Fruit fly (Drosophila melanogaster): ENCODE results near the gene Ptp61F.
A peak's percentile ranks its signal among the peaks of the same experiment; 100 is the strongest.

Gene Ptp61F

dm6 chr3L:1300076-1300635 lies 174.9 kb downstream of the Ptp61F start (continued):
- TF ChIP-seq CG11247 (GFP tag; IDR thresholded peaks at IDR 0.05) (peak; percentile 60; the same call in 1 of the 2 replicates), nmo (GFP tag; optimal IDR thresholded peaks at IDR 0.05) (peak; percentile 90), CG33213 (GFP tag; optimal IDR thresholded peaks at IDR 0.05) (peak; percentile 8), Gug (GFP tag; IDR thresholded peaks at IDR 0.05) (peak; percentile 51), Opbp (GFP tag; IDR thresholded peaks at IDR 0.05; ENCODE audit: partially characterized antibody) (no peak), tin (GFP tag; optimal IDR thresholded peaks at IDR 0.05) (peak; percentile 79), gcm2 (GFP tag; optimal IDR thresholded peaks at IDR 0.05) (peak; percentile 7), eyg (GFP tag; optimal IDR thresholded peaks at IDR 0.05) (no peak), dpn (GFP tag; optimal IDR thresholded peaks at IDR 0.05) (peak; percentile 12 to 81), CG7271 (tag; optimal IDR thresholded peaks at IDR 0.05) (no peak), CG15073 (GFP tag; optimal IDR thresholded peaks at IDR 0.05) (peak; percentile 44), sob (GFP tag; IDR thresholded peaks at IDR 0.05) (peak; percentile 76), Stat92E (GFP tag; optimal IDR thresholded peaks at IDR 0.05) (peak in 1 of 3 experiments; percentile 37), CoRest (tag; optimal IDR thresholded peaks at IDR 0.05) (peak; percentile 88), ara (GFP tag; IDR thresholded peaks at IDR 0.05) (peak; percentile 92), crp (GFP tag; optimal IDR thresholded peaks at IDR 0.05) (peak in 1 of 2 experiments; percentile 39), NC2β (GFP tag; optimal IDR thresholded peaks at IDR 0.05) (peak; percentile 19), CG34422 (GFP tag; IDR thresholded peaks at IDR 0.05) (peak; percentile 86), dimm (GFP tag; IDR thresholded peaks at IDR 0.05) (no peak), btn (GFP tag; optimal IDR thresholded peaks at IDR 0.05) (no peak), CG17361 (GFP tag; IDR thresholded peaks at IDR 0.05) (peak; percentile 94), CG14050 (GFP tag; IDR thresholded peaks at IDR 0.05) (peak; percentile 61; the same call in 2 of the 3 replicates), Hand (GFP tag; optimal IDR thresholded peaks at IDR 0.05) (peak; percentile 66), Ada2b (GFP tag; IDR thresholded peaks at IDR 0.05) (no peak), cg (GFP tag; optimal IDR thresholded peaks at IDR 0.05) (no peak), CG14667 (GFP tag; IDR thresholded peaks at IDR 0.05) (peak; percentile 74), CG13775 (GFP tag; optimal IDR thresholded peaks at IDR 0.05) (peak; percentile 72), CG7963 (GFP tag; IDR thresholded peaks at IDR 0.05; ENCODE audit: partially characterized antibody) (no peak), HmgD (GFP tag; optimal IDR thresholded peaks at IDR 0.05) (no peak), nom (GFP tag; optimal IDR thresholded peaks at IDR 0.05) (peak; percentile 39), ftz-f1 (GFP tag; optimal IDR thresholded peaks at IDR 0.05) (no peak), Ptx1 (GFP tag; IDR thresholded peaks at IDR 0.05) (peak; percentile 80), NfI (GFP tag; optimal IDR thresholded peaks at IDR 0.05) (peak; percentile 72), CrebB (tag; optimal IDR thresholded peaks at IDR 0.05) (peak; percentile 58), CG6175 (GFP tag; IDR thresholded peaks at IDR 0.05) (no peak), CG10979 (tag; optimal IDR thresholded peaks at IDR 0.05) (peak; percentile 93), danr (GFP tag; IDR thresholded peaks at IDR 0.05) (peak; percentile 65), E2f1 (GFP tag; IDR thresholded peaks at IDR 0.05) (peak; percentile 58; the same call in 1 of the 2 replicates), CG2678 (tag; optimal IDR thresholded peaks at IDR 0.05) (peak; percentile 90), Mad (GFP tag; optimal IDR thresholded peaks at IDR 0.05) (peak; percentile 25), wek (GFP tag; optimal IDR thresholded peaks at IDR 0.05) (peak; percentile 11), CG3065 (GFP tag; optimal IDR thresholded peaks at IDR 0.05) (peak; percentile 29), z (GFP tag; IDR thresholded peaks at IDR 0.05) (no peak), Sin3A (optimal IDR thresholded peaks at IDR 0.05) (no peak), CG10431 (GFP tag; optimal IDR thresholded peaks at IDR 0.05) (peak; percentile 70), pb (GFP tag; optimal IDR thresholded peaks at IDR 0.05) (no peak), p53 (GFP tag; optimal IDR thresholded peaks at IDR 0.05) (no peak), CG3407 (GFP tag; optimal IDR thresholded peaks at IDR 0.05) (peak; percentile 74), hkb (optimal IDR thresholded peaks at IDR 0.05) (no peak), hkb (GFP tag; IDR thresholded peaks at IDR 0.05) (peak; percentile 90), CG32772 (GFP tag; IDR thresholded peaks at IDR 0.05) (peak; percentile 71)

All from whole organism, embryonic.